Worm (Caenorhabditis elegans) whole organism, L3 larva: Measurements from ENCODE around the gene srh-269.

Experiments used
- R02D3.7 ChIP-seq: fragments of 150-350 bp; optimal IDR thresholded peaks from 2 replicates; lab custom pipeline; 2014; ENCODE audit warnings: missing biosample characterization, missing genetic modification characterization
- ZK546.5 ChIP-seq: sonication (generic microtip); optimal IDR thresholded peaks from 2 replicates; lab custom pipeline; 2017; ENCODE audit warnings: missing biosample characterization, missing genetic modification characterization
- aly-2 ChIP-seq: fragments of 150-350 bp; optimal IDR thresholded peaks from 2 replicates; lab custom pipeline; 2014; ENCODE audit warnings: missing biosample characterization, missing genetic modification characterization
- ama-1 ChIP-seq: fragments of 150-350 bp; optimal IDR thresholded peaks from 2 replicates; lab custom pipeline; 2018
- ceh-28 ChIP-seq: fragments of 150-350 bp; optimal IDR thresholded peaks from 2 replicates; lab custom pipeline; 2014; ENCODE audit warnings: missing biosample characterization, missing genetic modification reagents, missing genetic modification characterization
- ceh-82 ChIP-seq: fragments of 150-350 bp; optimal IDR thresholded peaks from 2 replicates; lab custom pipeline; 2014; ENCODE audit warnings: missing biosample characterization, missing genetic modification characterization
- daf-12 ChIP-seq: fragments of 150-350 bp; optimal IDR thresholded peaks from 2 replicates; lab custom pipeline; 2014; ENCODE audit warnings: missing biosample characterization, missing genetic modification reagents, missing genetic modification characterization
- egl-27 ChIP-seq: sonication (generic microtip); optimal IDR thresholded peaks from 4 replicates; lab custom pipeline; 2017; ENCODE audit warnings: missing biosample characterization, missing genetic modification reagents, missing genetic modification characterization
- elt-1 ChIP-seq: fragments of 150-350 bp; optimal IDR thresholded peaks from 2 replicates; lab custom pipeline; 2014; ENCODE audit warnings: missing biosample characterization, missing genetic modification characterization
- elt-2 ChIP-seq: sonication (generic microtip); optimal IDR thresholded peaks from 2 replicates; lab custom pipeline; 2016; ENCODE audit warnings: missing genetic modification reagents, mild to moderate bottlenecking, missing genetic modification characterization, missing compliant biosample characterization
- fkh-10 ChIP-seq: sonication (generic microtip); optimal IDR thresholded peaks from 2 replicates; lab custom pipeline; 2017; ENCODE audit warnings: missing biosample characterization, missing genetic modification reagents, missing genetic modification characterization
- fkh-2 ChIP-seq: fragments of 150-350 bp; optimal IDR thresholded peaks from 2 replicates; lab custom pipeline; 2014; ENCODE audit warnings: missing biosample characterization, missing genetic modification reagents, missing genetic modification characterization
- hmg-11 ChIP-seq: sonication (generic microtip); optimal IDR thresholded peaks from 2 replicates; lab custom pipeline; 2016; ENCODE audit warnings: missing genetic modification characterization, missing compliant biosample characterization
- jun-1 ChIP-seq: fragments of 150-350 bp; optimal IDR thresholded peaks from 2 replicates; lab custom pipeline; 2014; ENCODE audit warnings: missing biosample characterization, missing genetic modification reagents, missing genetic modification characterization
- lin-15B ChIP-seq: fragments of 150-350 bp; optimal IDR thresholded peaks from 2 replicates; lab custom pipeline; 2014; ENCODE audit warnings: missing biosample characterization, missing genetic modification characterization
- lin-39 ChIP-seq: fragments of 150-350 bp; optimal IDR thresholded peaks from 2 replicates; lab custom pipeline; 2018; ENCODE audit warnings: missing biosample characterization, missing genetic modification reagents, missing genetic modification characterization
- lsy-12 ChIP-seq: sonication (generic microtip); optimal IDR thresholded peaks from 2 replicates; lab custom pipeline; 2016; ENCODE audit warnings: mild to moderate bottlenecking, missing genetic modification characterization, missing compliant biosample characterization
- mdl-1 ChIP-seq: fragments of 150-350 bp; optimal IDR thresholded peaks from 2 replicates; lab custom pipeline; 2014; ENCODE audit warnings: missing biosample characterization, missing genetic modification characterization
- nfya-1 ChIP-seq: sonication (generic microtip); optimal IDR thresholded peaks from 2 replicates; lab custom pipeline; 2017; ENCODE audit warnings: missing genetic modification characterization, mild to moderate bottlenecking, missing compliant biosample characterization, antibody characterized with exemption, moderate library complexity; ENCODE audit not compliant: insufficient read depth
- nhr-12 ChIP-seq: fragments of 150-350 bp; optimal IDR thresholded peaks from 2 replicates; lab custom pipeline; 2014; ENCODE audit warnings: missing biosample characterization, missing genetic modification characterization
- nhr-237 ChIP-seq: fragments of 150-350 bp; optimal IDR thresholded peaks from 2 replicates; lab custom pipeline; 2014; ENCODE audit warnings: missing biosample characterization, missing genetic modification characterization
- nhr-25 ChIP-seq: sonication (generic microtip); optimal IDR thresholded peaks from 2 replicates; lab custom pipeline; 2017; ENCODE audit warnings: missing biosample characterization, missing genetic modification characterization
- nhr-43 ChIP-seq: sonication (generic microtip); optimal IDR thresholded peaks from 2 replicates; lab custom pipeline; 2016; ENCODE audit warnings: mild to moderate bottlenecking, missing genetic modification characterization, missing compliant biosample characterization; ENCODE audit not compliant: poor library complexity, severe bottlenecking
- pha-4 ChIP-seq: fragments of 150-350 bp; optimal IDR thresholded peaks from 2 replicates; lab custom pipeline; 2014; ENCODE audit warnings: missing biosample characterization, missing genetic modification reagents, missing genetic modification characterization
- pqm-1 ChIP-seq: fragments of 150-350 bp; optimal IDR thresholded peaks from 2 replicates; lab custom pipeline; 2017; ENCODE audit warnings: missing biosample characterization, missing genetic modification characterization, inconsistent platforms
- sea-2 ChIP-seq: fragments of 150-350 bp; sonication (generic microtip); optimal IDR thresholded peaks from 4 replicates; lab custom pipeline; 2014; ENCODE audit warnings: missing biosample characterization, missing genetic modification reagents, missing genetic modification characterization
- snpc-4 ChIP-seq: fragments of 150-350 bp; optimal IDR thresholded peaks from 2 replicates; lab custom pipeline; 2014; ENCODE audit warnings: missing biosample characterization, missing genetic modification characterization
- tbx-2 ChIP-seq: sonication (generic microtip); optimal IDR thresholded peaks from 2 replicates; lab custom pipeline; 2016; ENCODE audit warnings: mild to moderate bottlenecking, missing genetic modification characterization, missing compliant biosample characterization
- zag-1 ChIP-seq: fragments of 150-350 bp; optimal IDR thresholded peaks from 2 replicates; lab custom pipeline; 2014; ENCODE audit warnings: missing biosample characterization, missing genetic modification characterization
- ztf-11 ChIP-seq: fragments of 150-350 bp; optimal IDR thresholded peaks from 2 replicates; lab custom pipeline; 2014; ENCODE audit warnings: missing biosample characterization, missing genetic modification characterization
- ztf-4 ChIP-seq: fragments of 150-350 bp; optimal IDR thresholded peaks from 2 replicates; lab custom pipeline; 2014; ENCODE audit warnings: missing biosample characterization, missing genetic modification characterization

The srh-269 gene

ce11 chrV:16610791-16611385, 19.0 kb upstream of the srh-269 start, which contains the start of gene srw-54:
srw-54 (plus strand) TSS chrV:16611335.
- no peak for TF ChIP-seq nhr-237 (tag; lab: Kevin White, UChicago)
- TF ChIP-seq ZK546.5 (tag; lab: Kevin White, UChicago), result no peak
- TF ChIP-seq lin-15B (tag; lab: Kevin White, UChicago), result no peak
- TF ChIP-seq pqm-1 (tag; lab: Kevin White, UChicago), result peak; percentile 33
- no peak for TF ChIP-seq nhr-25
- peak; percentile 66 for TF ChIP-seq pha-4 (tag; lab: Kevin White, UChicago)
- no peak for TF ChIP-seq fkh-10
- TF ChIP-seq R02D3.7 (tag; lab: Kevin White, UChicago), result no peak
- TF ChIP-seq lsy-12 (tag; lab: Kevin White, UChicago), result no peak
- TF ChIP-seq hmg-11 (tag; lab: Kevin White, UChicago), result no peak
- peak; percentile 76 for TF ChIP-seq elt-2
- TF ChIP-seq ceh-28 (tag; lab: Kevin White, UChicago), result no peak
- no peak for TF ChIP-seq ztf-4 (tag; lab: Kevin White, UChicago)
- TF ChIP-seq snpc-4 (tag; lab: Kevin White, UChicago), result no peak
- no peak for TF ChIP-seq fkh-2 (tag; lab: Kevin White, UChicago)
- TF ChIP-seq, all 47 proteins: peak for 3

ce11 chrV:16610094-16610493, 18.3 kb upstream of the srh-269 start:
- TF ChIP-seq elt-2, result peak; percentile 87
- TF ChIP-seq pqm-1 (tag; lab: Kevin White, UChicago), result peak; percentile 78
- peak; percentile 48 for TF ChIP-seq pha-4 (tag; lab: Kevin White, UChicago)
- no peak for TF ChIP-seq egl-27 (tag; lab: Kevin White, UChicago)
- peak; percentile 48 for TF ChIP-seq jun-1

ce11 chrV:16608478-16608877, 16.6 kb upstream of the srh-269 start:
- TF ChIP-seq nhr-12 (tag; lab: Kevin White, UChicago) (no peak), snpc-4 (tag; lab: Kevin White, UChicago) (no peak), nhr-25 (no peak), pha-4 (tag; lab: Kevin White, UChicago) (peak; percentile 56), fkh-10 (no peak), ama-1 (lab: Kevin White, UChicago) (no peak), pqm-1 (tag; lab: Kevin White, UChicago) (peak; percentile 81), jun-1 (peak; percentile 63), elt-2 (peak; percentile 59)

ce11 chrV:16606313-16606712, 14.5 kb upstream of the srh-269 start, which contains the start of gene Y32B12C.1:
Y32B12C.1 (plus strand) TSS chrV:16606613.
- TF ChIP-seq nhr-43 (tag; lab: Kevin White, UChicago) (no peak), zag-1 (tag; lab: Kevin White, UChicago) (no peak), ZK546.5 (tag; lab: Kevin White, UChicago) (no peak), sea-2 (no peak), ama-1 (lab: Kevin White, UChicago) (no peak), nfya-1 (no peak), lin-39 (tag; lab: Kevin White, UChicago) (no peak), ceh-82 (tag; lab: Kevin White, UChicago) (no peak)

ce11 chrV:16605463-16605862, 13.6 kb upstream of the srh-269 start:
- no peak for TF ChIP-seq daf-12
- no peak for TF ChIP-seq nhr-43 (tag; lab: Kevin White, UChicago)
- peak; percentile 50 for TF ChIP-seq elt-2
- TF ChIP-seq pqm-1 (tag; lab: Kevin White, UChicago), result peak; percentile 0
- TF ChIP-seq aly-2 (tag; lab: Kevin White, UChicago), result no peak

- TF ChIP-seq pqm-1 (tag; lab: Kevin White, UChicago), result peak; percentile 56
- peak; percentile 42 for TF ChIP-seq elt-2
- no peak for TF ChIP-seq jun-1
- TF ChIP-seq, all 47 proteins: peak for 2
Observed at ce11 chrV:16604301-16604700, 12.5 kb upstream of the srh-269 start.

- TF ChIP-seq ztf-11 (tag; lab: Kevin White, UChicago) (no peak), fkh-2 (tag; lab: Kevin White, UChicago) (no peak), fkh-10 (no peak), nhr-25 (no peak), ztf-4 (tag; lab: Kevin White, UChicago) (no peak), jun-1 (no peak), elt-2 (no peak), elt-1 (tag; lab: Kevin White, UChicago) (no peak), aly-2 (tag; lab: Kevin White, UChicago) (no peak), mdl-1 (tag; lab: Kevin White, UChicago) (no peak), tbx-2 (no peak)
Observed at ce11 chrV:16603102-16603501, 11.3 kb upstream of the srh-269 start, which contains the start of gene T03E6.8. T03E6.8 (minus strand) TSS chrV:16603202.
